Worm (Caenorhabditis elegans) whole organism, mixed stage, embryonic: ENCODE data around the gene pck-1.

ENCODE experiments used
- M03D4.4 ChIP-seq: sonication (generic microtip); optimal IDR thresholded peaks from 2 replicates; lab custom pipeline; 2017; ENCODE audit warnings: mild to moderate bottlenecking, missing genetic modification characterization, missing compliant biosample characterization
- bed-3 ChIP-seq: fragments of 200-800 bp; sonication (Bioruptor generic); optimal IDR thresholded peaks from 3 replicates; lab custom pipeline; 2018; ENCODE audit warnings: mild to moderate bottlenecking, missing genetic modification characterization, moderate library complexity, missing compliant biosample characterization
- blmp-1 ChIP-seq: fragments of 150-350 bp; optimal IDR thresholded peaks from 2 replicates; lab custom pipeline; 2014; ENCODE audit warnings: missing biosample characterization, missing genetic modification characterization
- ceh-43 ChIP-seq: fragments of 200-800 bp; sonication (Bioruptor generic); optimal IDR thresholded peaks from 2 replicates; lab custom pipeline; 2018; ENCODE audit warnings: mild to moderate bottlenecking, missing genetic modification characterization, moderate library complexity, missing compliant biosample characterization
- ceh-83 ChIP-seq: fragments of 200-800 bp; sonication (Bioruptor generic); optimal IDR thresholded peaks from 2 replicates; lab custom pipeline; 2018; ENCODE audit warnings: mild to moderate bottlenecking, missing genetic modification characterization, missing compliant biosample characterization
- ces-1 ChIP-seq: fragments of 150-350 bp; optimal IDR thresholded peaks from 2 replicates; lab custom pipeline; 2014; ENCODE audit warnings: missing biosample characterization, missing genetic modification reagents, missing genetic modification characterization
- cnd-1 ChIP-seq: fragments of 200-800 bp; sonication (Bioruptor generic); optimal IDR thresholded peaks from 2 replicates; lab custom pipeline; 2018; ENCODE audit warnings: mild to moderate bottlenecking, missing genetic modification characterization, missing compliant biosample characterization
- drap-1 ChIP-seq: fragments of 200-800 bp; sonication (Bioruptor generic); optimal IDR thresholded peaks from 3 replicates; lab custom pipeline; 2018; ENCODE audit warnings: mild to moderate bottlenecking, missing genetic modification characterization, missing compliant biosample characterization
- elt-1 ChIP-seq: sonication (generic microtip); optimal IDR thresholded peaks from 2 replicates; lab custom pipeline; 2017; ENCODE audit warnings: missing genetic modification characterization, mild to moderate bottlenecking, missing compliant biosample characterization, antibody characterized with exemption, moderate library complexity, borderline replicate concordance; ENCODE audit not compliant: insufficient read depth
- elt-3 ChIP-seq: fragments of 150-350 bp; optimal IDR thresholded peaks from 2 replicates; lab custom pipeline; 2014; ENCODE audit warnings: missing biosample characterization, missing genetic modification characterization
- flh-1 ChIP-seq: fragments of 200-800 bp; sonication (Bioruptor generic); optimal IDR thresholded peaks from 2 replicates; lab custom pipeline; 2018; ENCODE audit warnings: mild to moderate bottlenecking, missing genetic modification characterization, moderate library complexity, missing compliant biosample characterization
- ham-2 ChIP-seq: fragments of 200-800 bp; sonication (Bioruptor generic); optimal IDR thresholded peaks from 2 replicates; lab custom pipeline; 2018; ENCODE audit warnings: mild to moderate bottlenecking, missing genetic modification characterization, missing compliant biosample characterization
- hlh-1 ChIP-seq: fragments of 150-350 bp; optimal IDR thresholded peaks from 2 replicates; lab custom pipeline; 2014; ENCODE audit warnings: missing biosample characterization, missing genetic modification reagents, missing genetic modification characterization
- lin-13 ChIP-seq: fragments of 150-350 bp; optimal IDR thresholded peaks from 2 replicates; lab custom pipeline; 2014; ENCODE audit warnings: missing biosample characterization, missing genetic modification characterization
- lin-32 ChIP-seq: fragments of 200-800 bp; sonication (Bioruptor generic); optimal IDR thresholded peaks from 2 replicates; lab custom pipeline; 2018; ENCODE audit warnings: mild to moderate bottlenecking, missing genetic modification characterization, missing compliant biosample characterization
- lsy-2 ChIP-seq: fragments of 150-350 bp; optimal IDR thresholded peaks from 2 replicates; lab custom pipeline; 2014; ENCODE audit warnings: missing biosample characterization, missing genetic modification characterization
- mep-1 ChIP-seq: fragments of 150-350 bp; optimal IDR thresholded peaks from 2 replicates; lab custom pipeline; 2017; ENCODE audit warnings: missing biosample characterization, missing genetic modification reagents, missing genetic modification characterization, inconsistent platforms
- mls-2 ChIP-seq: sonication (generic microtip); optimal IDR thresholded peaks from 2 replicates; lab custom pipeline; 2016; ENCODE audit warnings: mild to moderate bottlenecking, missing genetic modification characterization, moderate library complexity, missing compliant biosample characterization
- nhr-12 ChIP-seq: fragments of 150-350 bp; optimal IDR thresholded peaks from 2 replicates; lab custom pipeline; 2014; ENCODE audit warnings: missing biosample characterization, missing genetic modification characterization
- nhr-2 ChIP-seq: fragments of 150-350 bp; optimal IDR thresholded peaks from 2 replicates; lab custom pipeline; 2014; ENCODE audit warnings: missing biosample characterization, missing genetic modification characterization
- nhr-237 ChIP-seq: fragments of 150-350 bp; optimal IDR thresholded peaks from 2 replicates; lab custom pipeline; 2014; ENCODE audit warnings: missing biosample characterization, missing genetic modification characterization
- nhr-28 ChIP-seq: fragments of 150-350 bp; optimal IDR thresholded peaks from 2 replicates; lab custom pipeline; 2014; ENCODE audit warnings: missing biosample characterization, missing genetic modification characterization
- nhr-76 ChIP-seq: sonication (generic microtip); optimal IDR thresholded peaks from 2 replicates; lab custom pipeline; 2017; ENCODE audit warnings: missing biosample characterization, missing genetic modification characterization
- pha-4 ChIP-seq: fragments of 150-350 bp; optimal IDR thresholded peaks from 2 replicates; lab custom pipeline; 2018; ENCODE audit warnings: missing biosample characterization, missing genetic modification reagents, missing genetic modification characterization
- snpc-4 ChIP-seq: fragments of 150-350 bp; optimal IDR thresholded peaks from 2 replicates; lab custom pipeline; 2014; ENCODE audit warnings: missing biosample characterization, missing genetic modification characterization
- sptf-1 ChIP-seq: sonication (generic microtip); optimal IDR thresholded peaks from 2 replicates; lab custom pipeline; 2017; ENCODE audit warnings: mild to moderate bottlenecking, missing genetic modification characterization, moderate library complexity, missing compliant biosample characterization
- tbx-8 ChIP-seq: fragments of 200-800 bp; sonication (Bioruptor generic); optimal IDR thresholded peaks from 2 replicates; lab custom pipeline; 2018; ENCODE audit warnings: mild to moderate bottlenecking, missing genetic modification characterization, moderate library complexity, missing compliant biosample characterization
- unc-120 ChIP-seq: sonication (generic microtip); optimal IDR thresholded peaks from 2 replicates; lab custom pipeline; 2017; ENCODE audit warnings: missing genetic modification characterization, missing compliant biosample characterization; ENCODE audit not compliant: poor library complexity, severe bottlenecking
- unc-62 ChIP-seq: fragments of 150-350 bp; optimal IDR thresholded peaks from 2 replicates; lab custom pipeline; 2014; ENCODE audit warnings: missing biosample characterization, missing genetic modification reagents, missing genetic modification characterization
- zip-8 ChIP-seq: fragments of 150-350 bp; optimal IDR thresholded peaks from 2 replicates; lab custom pipeline; 2014; ENCODE audit warnings: missing biosample characterization, missing genetic modification characterization
- ztf-11 ChIP-seq: fragments of 150-350 bp; optimal IDR thresholded peaks from 2 replicates; lab custom pipeline; 2014; ENCODE audit warnings: missing biosample characterization, missing genetic modification characterization

The pck-1 gene

DNA sequence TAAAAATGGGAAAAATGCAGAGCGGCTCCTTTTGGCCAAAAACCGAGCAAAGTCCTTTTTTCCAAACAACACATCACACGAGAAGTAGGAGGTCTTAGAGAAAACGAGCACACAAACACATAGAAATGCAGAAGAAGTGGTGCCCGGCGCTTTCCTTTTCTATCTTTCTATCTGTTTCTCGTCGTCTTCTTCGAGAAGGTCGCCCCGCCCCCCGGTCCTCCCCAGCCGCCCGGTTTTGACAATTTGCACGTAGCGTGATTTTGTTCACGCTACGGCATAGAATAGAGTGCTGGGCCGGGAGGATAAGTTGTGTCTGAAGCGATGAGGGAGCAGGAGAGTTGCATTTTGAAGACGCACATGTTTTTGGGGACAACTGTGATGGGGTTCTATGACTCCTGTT is 965 bp upstream of the pck-1 start:
- TF ChIP-seq ham-2 (GFP tag; lab: Kevin White, UChicago) (no peak), tbx-8 (no peak), pha-4 (tag; lab: Kevin White, UChicago) (no peak), ceh-43 (GFP tag; lab: Kevin White, UChicago) (no peak), M03D4.4 (tag; lab: Kevin White, UChicago) (no peak), ceh-83 (GFP tag; lab: Kevin White, UChicago) (no peak), unc-120 (peak; percentile 75), zip-8 (no peak), mls-2 (no peak), unc-62 (GFP tag; lab: Kevin White, UChicago) (peak; percentile 46), cnd-1 (no peak), sptf-1 (tag; lab: Kevin White, UChicago) (peak; percentile 53), ztf-11 (no peak), ces-1 (GFP tag; lab: Kevin White, UChicago) (peak; percentile 6), lin-32 (GFP tag; lab: Kevin White, UChicago) (no peak), nhr-28 (no peak), mep-1 (tag; lab: Kevin White, UChicago) (no peak), drap-1 (no peak), nhr-76 (tag; lab: Kevin White, UChicago) (no peak), bed-3 (GFP tag; lab: Kevin White, UChicago) (no peak), lin-13 (tag; lab: Kevin White, UChicago) (no peak), snpc-4 (no peak), hlh-1 (tag; lab: Kevin White, UChicago) (peak; percentile 67), blmp-1 (tag; lab: Kevin White, UChicago) (no peak), elt-3 (tag; lab: Kevin White, UChicago) (no peak)

DNA sequence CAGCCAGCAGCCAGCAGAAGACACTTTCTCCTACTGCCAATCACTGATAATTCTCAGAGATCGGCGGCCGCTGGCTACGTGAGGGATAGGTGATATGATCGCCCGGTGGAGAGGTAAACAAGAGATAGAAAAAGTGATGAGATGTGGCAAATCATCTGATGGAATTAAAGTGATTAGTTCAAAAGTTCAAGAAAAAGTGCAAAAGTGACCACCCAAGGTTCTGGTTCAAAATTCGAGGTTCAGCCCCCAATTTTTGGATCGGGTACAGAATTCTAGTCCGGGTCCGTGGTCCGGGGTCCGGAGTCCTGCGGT is 478 bp downstream of the pck-1 start:
- TF ChIP-seq ceh-43 (GFP tag; lab: Kevin White, UChicago), result no peak
- TF ChIP-seq mep-1 (tag; lab: Kevin White, UChicago), result no peak
- no peak for TF ChIP-seq lin-13 (tag; lab: Kevin White, UChicago)
- no peak for TF ChIP-seq nhr-12
- TF ChIP-seq lin-32 (GFP tag; lab: Kevin White, UChicago), result no peak
- TF ChIP-seq sptf-1 (tag; lab: Kevin White, UChicago), result no peak
- peak; percentile 15 for TF ChIP-seq hlh-1 (tag; lab: Kevin White, UChicago)
- TF ChIP-seq bed-3 (GFP tag; lab: Kevin White, UChicago), result no peak
- no peak for TF ChIP-seq M03D4.4 (tag; lab: Kevin White, UChicago)
- peak; percentile 15 for TF ChIP-seq unc-120
- no peak for TF ChIP-seq nhr-237 (tag; lab: Kevin White, UChicago)
- no peak for TF ChIP-seq nhr-28
- no peak for TF ChIP-seq tbx-8
- no peak for TF ChIP-seq ztf-11
- no peak for TF ChIP-seq flh-1
- no peak for TF ChIP-seq nhr-76 (tag; lab: Kevin White, UChicago)
- TF ChIP-seq unc-62 (GFP tag; lab: Kevin White, UChicago), result peak; percentile 72
- TF ChIP-seq nhr-2, result no peak
- no peak for TF ChIP-seq snpc-4
- TF ChIP-seq, all 35 proteins: peak for 3

DNA sequence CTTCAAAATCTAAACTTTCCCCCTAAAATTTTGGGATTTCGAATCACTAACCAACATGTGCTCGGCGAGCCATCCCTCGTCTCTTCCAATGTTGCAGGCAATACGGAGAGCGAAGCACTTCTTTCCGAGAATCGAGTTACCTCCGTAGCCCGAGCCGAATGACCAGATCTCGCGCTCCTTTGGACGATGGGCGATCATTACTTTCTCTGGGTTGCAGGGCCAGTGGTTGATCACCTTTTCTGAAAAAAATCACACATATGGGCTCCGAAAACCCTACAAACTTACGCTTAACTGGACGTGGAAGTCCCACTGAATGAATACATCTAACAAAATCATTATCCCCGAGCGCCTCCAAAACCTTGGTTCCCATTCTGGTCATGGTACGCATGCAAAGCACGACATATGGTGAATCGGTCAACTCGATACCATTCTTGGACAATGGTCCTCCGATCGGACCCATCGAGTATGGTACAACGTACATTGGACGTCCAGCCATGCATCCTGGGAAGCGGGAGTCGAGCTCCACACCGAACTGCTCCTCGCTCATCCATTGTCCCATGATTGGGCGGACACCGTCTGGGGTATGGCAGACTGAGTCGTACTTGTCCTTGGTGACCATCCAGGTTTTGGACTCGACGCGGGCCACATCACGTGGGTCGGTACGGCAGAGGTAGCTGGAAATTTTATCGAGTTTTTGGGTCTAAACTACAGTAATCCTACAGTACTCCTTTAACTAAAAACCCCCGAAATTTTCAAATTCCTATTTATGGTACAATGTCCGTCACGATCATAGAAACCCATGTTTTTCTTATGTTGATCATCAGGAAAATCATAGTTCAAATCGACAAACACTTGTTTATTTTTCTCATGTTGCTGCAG is 1.1 kb downstream of the pck-1 start:
- no peak for TF ChIP-seq nhr-2
- TF ChIP-seq ztf-11, result no peak
- TF ChIP-seq sptf-1 (tag; lab: Kevin White, UChicago), result no peak
- no peak for TF ChIP-seq bed-3 (GFP tag; lab: Kevin White, UChicago)
- no peak for TF ChIP-seq lin-13 (tag; lab: Kevin White, UChicago)
- no peak for TF ChIP-seq pha-4 (tag; lab: Kevin White, UChicago)
- TF ChIP-seq ceh-43 (GFP tag; lab: Kevin White, UChicago), result no peak
- no peak for TF ChIP-seq nhr-237 (tag; lab: Kevin White, UChicago)
- no peak for TF ChIP-seq elt-1 (tag; lab: Kevin White, UChicago)
- TF ChIP-seq tbx-8, result no peak

DNA sequence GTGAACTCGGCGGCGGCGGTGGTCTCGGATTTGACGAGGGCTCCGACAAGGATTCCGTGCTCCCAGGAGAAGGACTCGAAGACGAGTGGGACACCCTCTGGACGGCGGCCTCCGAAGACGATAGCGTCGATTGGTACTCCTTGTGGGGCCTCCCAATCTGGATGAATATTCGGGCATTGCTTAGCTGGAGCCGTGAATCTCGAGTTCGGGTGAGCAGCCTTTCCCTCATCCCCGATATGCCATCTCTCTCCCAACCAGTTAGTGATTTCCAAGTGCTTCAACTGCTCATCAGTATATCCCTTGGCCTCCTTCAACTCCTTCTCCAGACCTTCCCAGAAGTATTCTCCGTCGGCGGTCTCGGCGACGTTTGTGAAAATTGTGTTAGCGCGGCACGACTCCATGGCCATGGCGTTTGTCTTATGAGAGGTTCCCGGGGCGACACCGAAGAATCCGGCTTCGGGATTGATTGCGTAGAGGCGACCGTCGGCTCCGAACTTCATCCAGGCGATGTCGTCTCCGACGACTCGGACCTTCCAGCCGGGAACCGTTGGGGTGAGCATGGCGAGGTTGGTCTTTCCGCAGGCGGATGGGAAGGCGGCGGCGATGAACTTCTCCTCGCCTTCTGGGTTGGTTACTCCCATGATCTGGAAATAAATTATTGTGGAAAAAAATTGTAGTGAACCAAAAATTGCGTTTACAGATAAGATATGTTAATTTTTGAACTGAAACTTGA is 2.3 kb downstream of the pck-1 start:
- TF ChIP-seq mep-1 (tag; lab: Kevin White, UChicago) (no peak), hlh-1 (tag; lab: Kevin White, UChicago) (no peak), nhr-12 (no peak), lsy-2 (tag; lab: Kevin White, UChicago) (no peak), mls-2 (no peak), M03D4.4 (tag; lab: Kevin White, UChicago) (no peak), elt-3 (tag; lab: Kevin White, UChicago) (no peak), bed-3 (GFP tag; lab: Kevin White, UChicago) (no peak)
